Fruit fly (Drosophila melanogaster): ENCODE measurements around the gene CG14143.

The CG14143 gene

dm6 chr3L:11117733-11118132 lies 17.1 kb upstream of the CG14143 start (continued):
- no peak for TF ChIP-seq ham (GFP tag; IDR thresholded peaks at IDR 0.05)
- no peak for TF ChIP-seq D19B (GFP tag; optimal IDR thresholded peaks at IDR 0.05)
- no peak for TF ChIP-seq tio (GFP tag; optimal IDR thresholded peaks at IDR 0.05)
- TF ChIP-seq ssp (GFP tag; IDR thresholded peaks at IDR 0.05), result no peak
- TF ChIP-seq row (GFP tag; IDR thresholded peaks at IDR 0.05), result no peak
- TF ChIP-seq sna (GFP tag; IDR thresholded peaks at IDR 0.05; ENCODE audit: partially characterized antibody), result 0 out of 2 replicates have a peak, but pooled peaks have one; percentile 12
- no peak for TF ChIP-seq psq (GFP tag; optimal IDR thresholded peaks at IDR 0.05)
- TF ChIP-seq E2f1 (GFP tag; IDR thresholded peaks at IDR 0.05), result no peak
- TF ChIP-seq CG11398 (GFP tag; optimal IDR thresholded peaks at IDR 0.05), result no peak
- no peak for TF ChIP-seq CG1529 (GFP tag; optimal IDR thresholded peaks at IDR 0.05)
- no peak for TF ChIP-seq dati (GFP tag; IDR thresholded peaks at IDR 0.05)
- TF ChIP-seq CG17361 (GFP tag; IDR thresholded peaks at IDR 0.05), result no peak
- TF ChIP-seq sens (GFP tag), result no peak

- TF ChIP-seq luna (GFP tag; optimal IDR thresholded peaks at IDR 0.05) (no peak), CG15011 (GFP tag; optimal IDR thresholded peaks at IDR 0.05) (peak; percentile 75), CG4328 (GFP tag; optimal IDR thresholded peaks at IDR 0.05) (peak; percentile 95), CG18619 (GFP tag; optimal IDR thresholded peaks at IDR 0.05) (peak; percentile 76), exex (tag; optimal IDR thresholded peaks at IDR 0.05) (peak; percentile 68), Hsf (GFP tag; optimal IDR thresholded peaks at IDR 0.05) (peak; percentile 38), crc (GFP tag; optimal IDR thresholded peaks at IDR 0.05) (peak; percentile 64), Dip2 (GFP tag; IDR thresholded peaks at IDR 0.05) (no peak), grn (GFP tag; optimal IDR thresholded peaks at IDR 0.05) (peak; percentile 73), CG16815 (GFP tag; optimal IDR thresholded peaks at IDR 0.05) (peak; percentile 3), Lim3 (GFP tag; IDR thresholded peaks at IDR 0.05) (no peak), Rx (GFP tag; IDR thresholded peaks at IDR 0.05) (no peak), NfI (GFP tag; optimal IDR thresholded peaks at IDR 0.05) (peak; percentile 65), Trl (optimal IDR thresholded peaks at IDR 0.05) (peak; percentile 77 to 78), Trl (GFP tag; optimal IDR thresholded peaks at IDR 0.05) (peak; percentile 59), Elba2 (GFP tag; optimal IDR thresholded peaks at IDR 0.05) (no peak), hb (GFP tag; IDR thresholded peaks at IDR 0.05; ENCODE audit: partially characterized antibody) (no peak), CG6683 (GFP tag; optimal IDR thresholded peaks at IDR 0.05) (peak; percentile 77), phol (tag; optimal IDR thresholded peaks at IDR 0.05) (peak; percentile 25), CG11085 (GFP tag; IDR thresholded peaks at IDR 0.05) (no peak; the same call in 1 of the 2 replicates), danr (GFP tag; IDR thresholded peaks at IDR 0.05) (peak; percentile 20; the same call in 1 of the 2 replicates), stc (GFP tag; IDR thresholded peaks at IDR 0.05) (peak; percentile 58; the same call in 1 of the 2 replicates), CG6654 (GFP tag; optimal IDR thresholded peaks at IDR 0.05) (no peak), trem (tag; optimal IDR thresholded peaks at IDR 0.05) (no peak), CG17385 (GFP tag; optimal IDR thresholded peaks at IDR 0.05) (peak; percentile 68), CG1024 (GFP tag; IDR thresholded peaks at IDR 0.05) (peak; percentile 68; the same call in 1 of the 2 replicates), lilli (GFP tag; optimal IDR thresholded peaks at IDR 0.05) (no peak), sc (optimal IDR thresholded peaks at IDR 0.05) (no peak), sc (GFP tag; optimal IDR thresholded peaks at IDR 0.05) (peak; percentile 73), CG6689 (GFP tag; IDR thresholded peaks at IDR 0.05) (peak; percentile 61), lov (optimal IDR thresholded peaks at IDR 0.05) (no peak), lov (GFP tag; IDR thresholded peaks at IDR 0.05) (peak; percentile 84; the same call in 2 of the 3 replicates), CG14014 (GFP tag; IDR thresholded peaks at IDR 0.05) (peak; percentile 74; the same call in 1 of the 2 replicates), CG31441 (GFP tag; IDR thresholded peaks at IDR 0.05) (peak; percentile 25), CG8388 (GFP tag; optimal IDR thresholded peaks at IDR 0.05) (peak; percentile 20), CG13624 (GFP tag; optimal IDR thresholded peaks at IDR 0.05) (peak; percentile 37), CG32772 (GFP tag; IDR thresholded peaks at IDR 0.05) (no peak), Hr39 (optimal IDR thresholded peaks at IDR 0.05) (no peak), rib (GFP tag; IDR thresholded peaks at IDR 0.05) (peak; percentile 89)
Observed at dm6 chr3L:11118627-11119395, 16.0 kb upstream of the CG14143 start.

All from whole organism, embryonic.